Worm (Caenorhabditis elegans) whole organism, early embryonic: ENCODE measurements around the gene ZK1067.3.
A peak's percentile ranks its signal among the peaks of the same experiment; 100 is the strongest.

Experiments
- ama-1 ChIP-seq: fragments of 150-350 bp; optimal IDR thresholded peaks from 2 replicates; lab custom pipeline; 2014
- ets-7 ChIP-seq: sonication (generic microtip); optimal IDR thresholded peaks from 2 replicates; lab custom pipeline; 2016; ENCODE audit warnings: missing genotype, missing genetic modification characterization, missing compliant biosample characterization
- hmbx-1 ChIP-seq: sonication (generic microtip); optimal IDR thresholded peaks from 2 replicates; lab custom pipeline; 2016; ENCODE audit warnings: mild to moderate bottlenecking, missing genetic modification characterization, missing compliant biosample characterization
- hmg-4 ChIP-seq: fragments of 200-800 bp; sonication (Bioruptor generic); optimal IDR thresholded peaks from 2 replicates; lab custom pipeline; 2018; ENCODE audit warnings: mild to moderate bottlenecking, missing genetic modification characterization, missing compliant biosample characterization
- sea-1 ChIP-seq: fragments of 200-800 bp; sonication (Bioruptor generic); conservative IDR thresholded peaks from 2 replicates; pipeline ENCODE4 v1.3.6; 2022; ENCODE audit warnings: missing genetic modification characterization, missing compliant biosample characterization

- TF ChIP-seq hmg-4 (GFP tag; lab: Kevin White, UChicago) (no peak), sea-1 (GFP tag; lab: Robert Waterston, UW) (no peak), ama-1 (lab: Kevin White, UChicago) (peak; percentile 17), hmbx-1 (no peak), ets-7 (tag; lab: Kevin White, UChicago) (no peak)
Measured at ce11 chrII:9271285-9271684, 48.2 kb downstream of the ZK1067.3 start.
